Worm (Caenorhabditis elegans): ENCODE measurements around the gene F21H7.12.

Gene F21H7.12

ce11 chrV:16229896-16230295 is at the start of gene F21H7.12, which contains the start of gene F21H7.2:
Gene F21H7.12, plus strand, starts transcription at chrV:16230165.
Gene F21H7.2, minus strand, starts transcription at chrV:16229996.
- TF ChIP-seq ets-7 (tag; optimal IDR thresholded peaks at IDR 0.05) = no peak
- no peak for TF ChIP-seq aly-1 (tag; optimal IDR thresholded peaks at IDR 0.05)
- no peak for TF ChIP-seq flt-1 (GFP tag; IDR thresholded peaks at IDR 0.05)
- no peak for TF ChIP-seq sea-1 (GFP tag; conservative IDR thresholded peaks at IDR 0.05)
- TF ChIP-seq hmbx-1 (tag; optimal IDR thresholded peaks at IDR 0.05) = no peak
- TF ChIP-seq scrt-1 (GFP tag; IDR thresholded peaks at IDR 0.05) = no peak
- TF ChIP-seq ceh-36 (tag; optimal IDR thresholded peaks at IDR 0.05) = no peak
- no peak for TF ChIP-seq B0310.2 (tag; optimal IDR thresholded peaks at IDR 0.05)
- no peak for TF ChIP-seq hnd-1 (tag; optimal IDR thresholded peaks at IDR 0.05)
- no peak for TF ChIP-seq ama-1 (optimal IDR thresholded peaks at IDR 0.05)
- no peak for TF ChIP-seq ceh-13 (GFP tag; optimal IDR thresholded peaks at IDR 0.05)
- TF ChIP-seq F13C5.2 (tag; optimal IDR thresholded peaks at IDR 0.05) = no peak
- TF ChIP-seq hmg-4 (GFP tag; optimal IDR thresholded peaks at IDR 0.05) = no peak
- TF ChIP-seq tbx-37 (GFP tag; conservative IDR thresholded peaks at IDR 0.05) = no peak
- TF ChIP-seq pes-1 (GFP tag; IDR thresholded peaks at IDR 0.05) = no peak

ce11 chrV:16180350-16180749 is 49.6 kb upstream of the F21H7.12 start, which contains the start of gene str-106:
Gene str-106, plus strand, starts transcription at chrV:16180650.
- TF ChIP-seq tra-4 (tag; optimal IDR thresholded peaks at IDR 0.05) (no peak), hmbx-1 (tag; optimal IDR thresholded peaks at IDR 0.05) (no peak), hnd-1 (tag; optimal IDR thresholded peaks at IDR 0.05) (no peak), scrt-1 (GFP tag; IDR thresholded peaks at IDR 0.05) (no peak), sea-1 (GFP tag; conservative IDR thresholded peaks at IDR 0.05) (no peak), ama-1 (optimal IDR thresholded peaks at IDR 0.05) (no peak), ets-7 (tag; optimal IDR thresholded peaks at IDR 0.05) (no peak), pes-1 (GFP tag; IDR thresholded peaks at IDR 0.05) (no peak), flt-1 (GFP tag; IDR thresholded peaks at IDR 0.05) (no peak), ceh-13 (GFP tag; optimal IDR thresholded peaks at IDR 0.05) (no peak), aly-1 (tag; optimal IDR thresholded peaks at IDR 0.05) (no peak), ceh-36 (tag; optimal IDR thresholded peaks at IDR 0.05) (no peak), B0310.2 (tag; optimal IDR thresholded peaks at IDR 0.05) (no peak), hmg-4 (GFP tag; optimal IDR thresholded peaks at IDR 0.05) (no peak), tbx-37 (GFP tag; conservative IDR thresholded peaks at IDR 0.05) (no peak), F13C5.2 (tag; optimal IDR thresholded peaks at IDR 0.05) (no peak)

ce11 chrV:16182110-16182509 is 47.9 kb upstream of the F21H7.12 start, which contains the start of gene srz-13:
Gene srz-13, plus strand, starts transcription at chrV:16182410.
- no peak for TF ChIP-seq pes-1 (GFP tag; IDR thresholded peaks at IDR 0.05)
- no peak for TF ChIP-seq hnd-1 (tag; optimal IDR thresholded peaks at IDR 0.05)
- no peak for TF ChIP-seq hmg-4 (GFP tag; optimal IDR thresholded peaks at IDR 0.05)
- TF ChIP-seq flt-1 (GFP tag; IDR thresholded peaks at IDR 0.05) = no peak
- no peak for TF ChIP-seq ets-7 (tag; optimal IDR thresholded peaks at IDR 0.05)
- no peak for TF ChIP-seq tbx-11 (GFP tag; IDR thresholded peaks at IDR 0.05)
- TF ChIP-seq scrt-1 (GFP tag; IDR thresholded peaks at IDR 0.05) = no peak
- TF ChIP-seq tra-4 (tag; optimal IDR thresholded peaks at IDR 0.05) = no peak
- TF ChIP-seq ama-1 (optimal IDR thresholded peaks at IDR 0.05) = no peak
- no peak for TF ChIP-seq ceh-13 (GFP tag; optimal IDR thresholded peaks at IDR 0.05)

- TF ChIP-seq F13C5.2 (tag; optimal IDR thresholded peaks at IDR 0.05) = no peak
- no peak for TF ChIP-seq ceh-13 (GFP tag; optimal IDR thresholded peaks at IDR 0.05)
- TF ChIP-seq sea-1 (GFP tag; conservative IDR thresholded peaks at IDR 0.05) = no peak
- no peak for TF ChIP-seq tbx-11 (GFP tag; IDR thresholded peaks at IDR 0.05)
- TF ChIP-seq hmg-4 (GFP tag; optimal IDR thresholded peaks at IDR 0.05) = no peak
- no peak for TF ChIP-seq tra-4 (tag; optimal IDR thresholded peaks at IDR 0.05)
- no peak for TF ChIP-seq pes-1 (GFP tag; IDR thresholded peaks at IDR 0.05)
- no peak for TF ChIP-seq scrt-1 (GFP tag; IDR thresholded peaks at IDR 0.05)
- no peak for TF ChIP-seq hnd-1 (tag; optimal IDR thresholded peaks at IDR 0.05)
- TF ChIP-seq hmbx-1 (tag; optimal IDR thresholded peaks at IDR 0.05) = no peak
Observed at ce11 chrV:16182918-16183317, 47.0 kb upstream of the F21H7.12 start, which contains the start of gene srh-277. Gene srh-277, plus strand, starts transcription at chrV:16183218.

ce11 chrV:16183357-16183756 is 46.6 kb upstream of the F21H7.12 start, which contains the start of gene srz-14:
Gene srz-14, plus strand, starts transcription at chrV:16183657.
- TF ChIP-seq tra-4 (tag; optimal IDR thresholded peaks at IDR 0.05) (no peak), ceh-13 (GFP tag; optimal IDR thresholded peaks at IDR 0.05) (no peak), tbx-11 (GFP tag; IDR thresholded peaks at IDR 0.05) (no peak), scrt-1 (GFP tag; IDR thresholded peaks at IDR 0.05) (no peak), ama-1 (optimal IDR thresholded peaks at IDR 0.05) (no peak), ceh-36 (tag; optimal IDR thresholded peaks at IDR 0.05) (no peak), hnd-1 (tag; optimal IDR thresholded peaks at IDR 0.05) (no peak), ets-7 (tag; optimal IDR thresholded peaks at IDR 0.05) (no peak), hmbx-1 (tag; optimal IDR thresholded peaks at IDR 0.05) (no peak)

- TF ChIP-seq ama-1 (optimal IDR thresholded peaks at IDR 0.05) = no peak
- TF ChIP-seq pes-1 (GFP tag; IDR thresholded peaks at IDR 0.05) = no peak
- no peak for TF ChIP-seq tbx-11 (GFP tag; IDR thresholded peaks at IDR 0.05)
- no peak for TF ChIP-seq scrt-1 (GFP tag; IDR thresholded peaks at IDR 0.05)
- TF ChIP-seq hmg-4 (GFP tag; optimal IDR thresholded peaks at IDR 0.05) = no peak
Observed at ce11 chrV:16190485-16190884, 39.5 kb upstream of the F21H7.12 start, which contains the start of gene srh-281. Gene srh-281, plus strand, starts transcription at chrV:16190785.

- TF ChIP-seq ceh-36 (tag; optimal IDR thresholded peaks at IDR 0.05) (no peak), ama-1 (optimal IDR thresholded peaks at IDR 0.05) (no peak), tbx-37 (GFP tag; conservative IDR thresholded peaks at IDR 0.05) (no peak), F13C5.2 (tag; optimal IDR thresholded peaks at IDR 0.05) (no peak), tra-4 (tag; optimal IDR thresholded peaks at IDR 0.05) (no peak), tbx-11 (GFP tag; IDR thresholded peaks at IDR 0.05) (no peak), hmbx-1 (tag; optimal IDR thresholded peaks at IDR 0.05) (no peak), sea-1 (GFP tag; conservative IDR thresholded peaks at IDR 0.05) (no peak), aly-1 (tag; optimal IDR thresholded peaks at IDR 0.05) (no peak), scrt-1 (GFP tag; IDR thresholded peaks at IDR 0.05) (no peak), flt-1 (GFP tag; IDR thresholded peaks at IDR 0.05) (no peak), ceh-13 (GFP tag; optimal IDR thresholded peaks at IDR 0.05) (no peak), ets-7 (tag; optimal IDR thresholded peaks at IDR 0.05) (no peak), pes-1 (GFP tag; IDR thresholded peaks at IDR 0.05) (no peak), hnd-1 (tag; optimal IDR thresholded peaks at IDR 0.05) (no peak)
Observed at ce11 chrV:16192114-16192513, 37.9 kb upstream of the F21H7.12 start, which contains the start of gene srh-279. Gene srh-279, plus strand, starts transcription at chrV:16192414.

Measured in whole organism, early embryonic.